Fruit fly (Drosophila melanogaster) whole organism, adult: ENCODE measurements around the gene MetRS-m.
A peak's percentile ranks its signal among the peaks of the same experiment; 100 is the strongest.

Experiments
- CG11617 ChIP-seq: fragments of 200-800 bp; sonication (Bioruptor generic); optimal IDR thresholded peaks from 2 replicates; lab custom pipeline; 2017; ENCODE audit warnings: mild to moderate bottlenecking, missing biosample characterization, missing genetic modification reagents, missing genetic modification characterization
- CG12768 ChIP-seq: fragments of 200-800 bp; sonication (Bioruptor generic); optimal IDR thresholded peaks from 2 replicates; lab custom pipeline; 2017; ENCODE audit warnings: missing biosample characterization, missing genetic modification characterization, mild to moderate bottlenecking, moderate library complexity, missing genetic modification reagents
- CG14711 ChIP-seq: fragments of 200-800 bp; sonication (Bioruptor generic); optimal IDR thresholded peaks from 2 replicates; lab custom pipeline; 2018; ENCODE audit warnings: missing biosample characterization, mild to moderate bottlenecking, missing genetic modification characterization, moderate library complexity
- CG1620 ChIP-seq: fragments of 200-800 bp; sonication (Bioruptor generic); optimal IDR thresholded peaks from 2 replicates; lab custom pipeline; 2016; ENCODE audit warnings: missing biosample characterization, missing genetic modification characterization
- CG33017 ChIP-seq: fragments of 200-800 bp; sonication (Bioruptor generic); optimal IDR thresholded peaks from 2 replicates; lab custom pipeline; 2018; ENCODE audit warnings: missing biosample characterization, mild to moderate bottlenecking, missing genetic modification characterization, moderate library complexity
- CG5204 ChIP-seq: fragments of 200-800 bp; sonication (Bioruptor generic); optimal IDR thresholded peaks from 2 replicates; lab custom pipeline; 2016; ENCODE audit warnings: missing biosample characterization, missing genetic modification characterization
- CG7045 ChIP-seq: fragments of 200-800 bp; sonication (Bioruptor generic); optimal IDR thresholded peaks from 2 replicates; lab custom pipeline; 2017; ENCODE audit warnings: missing biosample characterization, mild to moderate bottlenecking, missing genetic modification characterization
- CG7101 ChIP-seq: fragments of 200-800 bp; sonication (Bioruptor generic); optimal IDR thresholded peaks from 2 replicates; lab custom pipeline; 2018; ENCODE audit warnings: missing biosample characterization, mild to moderate bottlenecking, missing genetic modification characterization, moderate library complexity
- Clk ChIP-seq: fragments of 200-800 bp; sonication (Bioruptor generic); optimal IDR thresholded peaks from 2 replicates; lab custom pipeline; 2017; ENCODE audit warnings: missing biosample characterization, missing genetic modification characterization
- Crg-1 ChIP-seq: fragments of 200-800 bp; sonication (Bioruptor generic); optimal IDR thresholded peaks from 2 replicates; lab custom pipeline; 2016; ENCODE audit warnings: missing biosample characterization, missing genetic modification characterization
- Hr96 ChIP-seq: fragments of 200-800 bp; sonication (Bioruptor generic); optimal IDR thresholded peaks from 2 replicates; lab custom pipeline; 2016; ENCODE audit warnings: missing biosample characterization, missing genetic modification characterization
- Mnt ChIP-seq: fragments of 200-800 bp; sonication (Bioruptor generic); optimal IDR thresholded peaks from 2 replicates; lab custom pipeline; 2016; ENCODE audit warnings: missing biosample characterization, mild to moderate bottlenecking, missing genetic modification characterization
- bab1 ChIP-seq: fragments of 200-800 bp; sonication (Bioruptor generic); optimal IDR thresholded peaks from 3 replicates; lab custom pipeline; 2019; ENCODE audit warnings: missing biosample characterization, mild to moderate bottlenecking, missing genetic modification characterization, moderate library complexity
- cic ChIP-seq: fragments of 200-800 bp; sonication (Bioruptor generic); optimal IDR thresholded peaks from 2 replicates; lab custom pipeline; 2017; ENCODE audit warnings: missing biosample characterization, mild to moderate bottlenecking, missing genetic modification characterization, moderate library complexity
- cnc ChIP-seq, 2 experiments: fragments of >200 bp; optimal IDR thresholded peaks; 2 replicates each; lab custom pipeline; 2017
- kay ChIP-seq: fragments of 200-800 bp; sonication (Bioruptor generic); peaks from one replicate; lab custom pipeline; 2016; ENCODE audit warnings: missing biosample characterization, missing genetic modification characterization, borderline replicate concordance
- ovo ChIP-seq: fragments of 200-800 bp; sonication (Bioruptor generic); optimal IDR thresholded peaks from 2 replicates; lab custom pipeline; 2016; ENCODE audit warnings: missing biosample characterization, missing genetic modification characterization
- pad ChIP-seq: fragments of 200-800 bp; sonication (Bioruptor generic); optimal IDR thresholded peaks from 3 replicates; lab custom pipeline; 2017; ENCODE audit warnings: missing biosample characterization, missing genetic modification characterization, mild to moderate bottlenecking, moderate library complexity, missing genetic modification reagents
- tj ChIP-seq: fragments of 200-800 bp; sonication (Bioruptor generic); optimal IDR thresholded peaks from 3 replicates; lab custom pipeline; 2017; ENCODE audit warnings: missing biosample characterization, mild to moderate bottlenecking, missing genetic modification characterization, moderate library complexity
- toe ChIP-seq: fragments of 200-800 bp; sonication (Bioruptor generic); optimal IDR thresholded peaks from 2 replicates; lab custom pipeline; 2016; ENCODE audit warnings: missing biosample characterization, missing genetic modification characterization

Gene MetRS-m

dm6 chr3R:14278523-14279303 is 18.9 kb upstream of the MetRS-m start:
- no peak for TF ChIP-seq toe (GFP tag; lab: Kevin White, UChicago)

- peak; percentile 36 for TF ChIP-seq CG5204 (GFP tag; lab: Kevin White, UChicago)
- no peak for TF ChIP-seq tj (GFP tag; lab: Kevin White, UChicago)
- peak; percentile 60 for TF ChIP-seq CG7101
- TF ChIP-seq CG11617 (GFP tag; lab: Kevin White, UChicago) = peak; percentile 1
- TF ChIP-seq Clk = peak; percentile 41
- no peak for TF ChIP-seq ovo (GFP tag; lab: Kevin White, UChicago)
- TF ChIP-seq CG12768 (GFP tag; lab: Kevin White, UChicago) = peak; percentile 42
- peak; percentile 71 for TF ChIP-seq CG7045 (GFP tag; lab: Kevin White, UChicago)
- peak; percentile 64 for TF ChIP-seq kay (GFP tag; lab: Kevin White, UChicago)
- TF ChIP-seq CG33017 (tag; lab: Kevin White, UChicago) = peak; percentile 80
- peak; percentile 32 for TF ChIP-seq toe (GFP tag; lab: Kevin White, UChicago)
- peak; percentile 65 for TF ChIP-seq CG14711 (tag; lab: Kevin White, UChicago)
- TF ChIP-seq cnc (optimal IDR thresholded peaks at IDR 0.05; lab: Kevin White, UChicago) = no peak
- no peak for TF ChIP-seq CG1620 (GFP tag; lab: Kevin White, UChicago)
These were observed 18.2 kb upstream of the MetRS-m start for dm6 chr3R:14277894-14278522.

dm6 chr3R:14275519-14276172 is 15.9 kb upstream of the MetRS-m start:
- no peak for TF ChIP-seq pad (GFP tag; lab: Kevin White, UChicago)
- TF ChIP-seq Crg-1 = no peak
- no peak for TF ChIP-seq CG12768 (GFP tag; lab: Kevin White, UChicago)
- TF ChIP-seq Hr96 (GFP tag; lab: Kevin White, UChicago) = no peak
- TF ChIP-seq cic = no peak
- TF ChIP-seq CG5204 (GFP tag; lab: Kevin White, UChicago) = no peak
- no peak for TF ChIP-seq Clk
- no peak for TF ChIP-seq cnc (optimal IDR thresholded peaks at IDR 0.05; lab: Kevin White, UChicago)
- TF ChIP-seq Mnt (GFP tag; lab: Kevin White, UChicago) = no peak
- no peak for TF ChIP-seq CG7045 (GFP tag; lab: Kevin White, UChicago)
- TF ChIP-seq toe (GFP tag; lab: Kevin White, UChicago) = no peak
- TF ChIP-seq CG7101 = no peak
- no peak for TF ChIP-seq CG1620 (GFP tag; lab: Kevin White, UChicago)
- no peak for TF ChIP-seq tj (GFP tag; lab: Kevin White, UChicago)

dm6 chr3R:14262087-14262486 is 2.3 kb upstream of the MetRS-m start, which contains the start of the genes CG14839 and CG14841:
Gene CG14839, plus strand, starts transcription at chr3R:14262387.
Gene CG14841, minus strand, starts transcription at chr3R:14262418.
- TF ChIP-seq CG14711 (tag; lab: Kevin White, UChicago) = no peak
- no peak for TF ChIP-seq Hr96 (GFP tag; lab: Kevin White, UChicago)
- no peak for TF ChIP-seq bab1
- TF ChIP-seq CG33017 (tag; lab: Kevin White, UChicago) = no peak
- TF ChIP-seq kay (GFP tag; lab: Kevin White, UChicago) = no peak
- no peak for TF ChIP-seq Clk
- no peak for TF ChIP-seq cnc (optimal IDR thresholded peaks at IDR 0.05; lab: Kevin White, UChicago)
- no peak for TF ChIP-seq pad (GFP tag; lab: Kevin White, UChicago)

- TF ChIP-seq CG33017 (tag; lab: Kevin White, UChicago) (no peak), kay (GFP tag; lab: Kevin White, UChicago) (no peak), CG11617 (GFP tag; lab: Kevin White, UChicago) (no peak), tj (GFP tag; lab: Kevin White, UChicago) (no peak), pad (GFP tag; lab: Kevin White, UChicago) (no peak), CG12768 (GFP tag; lab: Kevin White, UChicago) (no peak), CG1620 (GFP tag; lab: Kevin White, UChicago) (no peak), CG5204 (GFP tag; lab: Kevin White, UChicago) (no peak), toe (GFP tag; lab: Kevin White, UChicago) (no peak), Mnt (GFP tag; lab: Kevin White, UChicago) (no peak), ovo (GFP tag; lab: Kevin White, UChicago) (no peak), CG7101 (no peak), bab1 (no peak), CG7045 (GFP tag; lab: Kevin White, UChicago) (no peak), Clk (no peak), cnc (optimal IDR thresholded peaks at IDR 0.05; lab: Kevin White, UChicago) (no peak), CG14711 (tag; lab: Kevin White, UChicago) (no peak)
These were observed 1.3 kb upstream of the MetRS-m start, which contains the start of gene CG14840 for dm6 chr3R:14261113-14261512. Gene CG14840, minus strand, starts transcription at chr3R:14261213.

dm6 chr3R:14255808-14256207 is 4.0 kb downstream of the MetRS-m start, which contains the start of gene CG43179:
Gene CG43179, plus strand, starts transcription at chr3R:14256108.
- TF ChIP-seq CG11617 (GFP tag; lab: Kevin White, UChicago) = no peak
